Fruit fly (Drosophila melanogaster) whole organism, embryonic: Measurements from ENCODE around the gene CG4757.

Experiments used
- ATbp ChIP-seq: fragments of 200-800 bp; sonication (Bioruptor generic); optimal IDR thresholded peaks from 2 replicates; lab custom pipeline; 2017; ENCODE audit warnings: missing biosample characterization, mild to moderate bottlenecking, missing genetic modification characterization, missing genetic modification reagents
- Ada2b ChIP-seq: fragments of 200-800 bp; sonication (Bioruptor generic); IDR thresholded peaks from 2 replicates; pipeline ENCODE4 v1.3.6; 2022; ENCODE audit warnings: missing biosample characterization, missing genetic modification characterization
- CG1024 ChIP-seq: fragments of 200-800 bp; sonication (Bioruptor generic); IDR thresholded peaks from 2 replicates; pipeline ENCODE4 v1.3.6; 2022; ENCODE audit warnings: missing biosample characterization, missing genetic modification characterization
- CG11723 ChIP-seq: fragments of 200-800 bp; sonication (Bioruptor generic); optimal IDR thresholded peaks from 2 replicates; lab custom pipeline; 2017; ENCODE audit warnings: missing biosample characterization, mild to moderate bottlenecking, missing genetic modification characterization
- CG1647 ChIP-seq: fragments of 200-800 bp; sonication (Bioruptor generic); optimal IDR thresholded peaks from 3 replicates; lab custom pipeline; 2016; ENCODE audit warnings: missing biosample characterization, missing genetic modification characterization
- CG17912 ChIP-seq: fragments of 200-800 bp; sonication (Bioruptor generic); optimal IDR thresholded peaks from 2 replicates; lab custom pipeline; 2018; ENCODE audit warnings: missing biosample characterization, mild to moderate bottlenecking, missing genetic modification characterization
- CG18262 ChIP-seq: fragments of 200-800 bp; optimal IDR thresholded peaks from 3 replicates; lab custom pipeline; 2019; ENCODE audit warnings: missing biosample characterization, mild to moderate bottlenecking, missing genetic modification characterization, moderate library complexity
- CG18619 ChIP-seq: fragments of 200-800 bp; sonication (Bioruptor generic); optimal IDR thresholded peaks from 3 replicates; lab custom pipeline; 2017; ENCODE audit warnings: missing biosample characterization, mild to moderate bottlenecking, missing genetic modification characterization
- CG2712 ChIP-seq: fragments of 200-800 bp; optimal IDR thresholded peaks from 3 replicates; lab custom pipeline; 2019; ENCODE audit warnings: missing biosample characterization, mild to moderate bottlenecking, missing genetic modification characterization, moderate library complexity
- CG30020 ChIP-seq: fragments of 200-800 bp; optimal IDR thresholded peaks from 2 replicates; lab custom pipeline; 2019; ENCODE audit warnings: missing biosample characterization, mild to moderate bottlenecking, missing genetic modification characterization, moderate library complexity
- CG30431 ChIP-seq: fragments of 200-800 bp; sonication (Bioruptor generic); optimal IDR thresholded peaks from 2 replicates; lab custom pipeline; 2017; ENCODE audit warnings: missing biosample characterization, missing genetic modification characterization
- CG8765 ChIP-seq: fragments of 200-800 bp; sonication (Bioruptor generic); IDR thresholded peaks from 2 replicates; pipeline ENCODE4 v1.3.6; 2022; ENCODE audit warnings: missing biosample characterization, missing genetic modification characterization
- CG8924 ChIP-seq: fragments of 200-800 bp; optimal IDR thresholded peaks from 3 replicates; lab custom pipeline; 2019; ENCODE audit warnings: missing biosample characterization, mild to moderate bottlenecking, missing genetic modification characterization, moderate library complexity
- CG8944 ChIP-seq: fragments of 200-800 bp; sonication (Bioruptor generic); optimal IDR thresholded peaks from 3 replicates; lab custom pipeline; 2016; ENCODE audit warnings: missing biosample characterization, missing genetic modification characterization
- CG9437 ChIP-seq: fragments of 200-800 bp; sonication (Bioruptor generic); optimal IDR thresholded peaks from 2 replicates; lab custom pipeline; 2018; ENCODE audit warnings: missing biosample characterization, mild to moderate bottlenecking, missing genetic modification characterization
- Chrac-16 ChIP-seq: fragments of 200-800 bp; sonication (Bioruptor generic); optimal IDR thresholded peaks from 3 replicates; lab custom pipeline; 2016; ENCODE audit warnings: missing biosample characterization, missing genetic modification characterization
- D ChIP-seq, 2 experiments: fragments of 200-800 bp in 1 of 2; fragments of >200 bp in 1 of 2; sonication (Bioruptor generic) in 1 of 2; optimal IDR thresholded peaks; 2 replicates in 1 of 2; 3 replicates in 1 of 2; lab custom pipeline; 2017; ENCODE audit warnings: mild to moderate bottlenecking in 1 of 2, missing biosample characterization in 1 of 2, missing genetic modification characterization in 1 of 2, missing genetic modification reagents in 1 of 2
- D19A ChIP-seq: fragments of 200-800 bp; optimal IDR thresholded peaks from 3 replicates; lab custom pipeline; 2019; ENCODE audit warnings: missing biosample characterization, mild to moderate bottlenecking, missing genetic modification characterization, moderate library complexity
- Deaf1 ChIP-seq: fragments of 200-800 bp; optimal IDR thresholded peaks from 3 replicates; lab custom pipeline; 2019; ENCODE audit warnings: missing biosample characterization, mild to moderate bottlenecking, missing genetic modification characterization, moderate library complexity
- ERR ChIP-seq: fragments of 200-800 bp; sonication (Bioruptor generic); optimal IDR thresholded peaks from 2 replicates; lab custom pipeline; 2016; ENCODE audit warnings: missing biosample characterization, missing genetic modification characterization
- Fer3 ChIP-seq: fragments of 200-800 bp; sonication (Bioruptor generic); optimal IDR thresholded peaks from 2 replicates; lab custom pipeline; 2018; ENCODE audit warnings: missing biosample characterization, mild to moderate bottlenecking, missing genetic modification characterization, moderate library complexity
- HLH3B ChIP-seq: fragments of 200-800 bp; sonication (Bioruptor generic); IDR thresholded peaks from 2 replicates; pipeline ENCODE4 v1.3.6; 2022; ENCODE audit warnings: missing biosample characterization, missing genetic modification characterization
- Hey ChIP-seq: fragments of 200-800 bp; sonication (Bioruptor generic); optimal IDR thresholded peaks from 3 replicates; lab custom pipeline; 2018; ENCODE audit warnings: missing biosample characterization, mild to moderate bottlenecking, missing genetic modification characterization
- Hr51 ChIP-seq, 2 experiments: fragments of 200-800 bp; sonication (Bioruptor generic); optimal IDR thresholded peaks; 2 replicates in 1 of 2; 3 replicates in 1 of 2; lab custom pipeline; 2016 to 2018; ENCODE audit warnings: missing biosample characterization in 2 of 2, missing genetic modification characterization in 2 of 2, mild to moderate bottlenecking in 1 of 2, moderate library complexity in 1 of 2
- Kr ChIP-seq: fragments of 200-800 bp; sonication (Bioruptor generic); optimal IDR thresholded peaks from 2 replicates; lab custom pipeline; 2017; ENCODE audit warnings: missing biosample characterization, mild to moderate bottlenecking, missing genetic modification characterization
- Lpt ChIP-seq: fragments of >200 bp; optimal IDR thresholded peaks from 2 replicates; lab custom pipeline; 2018; ENCODE audit warnings: missing biosample characterization, missing genetic modification characterization
- al ChIP-seq: fragments of 200-800 bp; sonication (Bioruptor generic); IDR thresholded peaks from 2 replicates; pipeline ENCODE4 v1.3.6; 2022; ENCODE audit warnings: missing biosample characterization, missing genetic modification characterization
- ap ChIP-seq: fragments of 200-800 bp; sonication (Bioruptor generic); IDR thresholded peaks from 2 replicates; pipeline ENCODE4 v1.3.6; 2022; ENCODE audit warnings: missing biosample characterization, missing genetic modification characterization
- bab2 ChIP-seq: fragments of 200-800 bp; sonication (Bioruptor generic); optimal IDR thresholded peaks from 2 replicates; lab custom pipeline; 2016; ENCODE audit warnings: missing biosample characterization, missing genetic modification characterization
- bbx ChIP-seq: fragments of 200-800 bp; sonication (Bioruptor generic); IDR thresholded peaks from 2 replicates; pipeline ENCODE4 v1.3.6; 2022; ENCODE audit warnings: missing biosample characterization, missing genetic modification characterization; ENCODE audit not compliant: partially characterized antibody
- bsh ChIP-seq, 2 experiments: fragments of 200-800 bp; sonication (Bioruptor generic); optimal IDR thresholded peaks; 2 replicates each; lab custom pipeline; 2017 to 2018; ENCODE audit warnings: mild to moderate bottlenecking in 2 of 2, missing biosample characterization in 2 of 2, missing genetic modification characterization in 2 of 2, moderate library complexity in 1 of 2
- caup ChIP-seq: fragments of 200-800 bp; sonication (Bioruptor generic); optimal IDR thresholded peaks from 3 replicates; lab custom pipeline; 2017; ENCODE audit warnings: missing biosample characterization, mild to moderate bottlenecking, missing genetic modification characterization, moderate library complexity; ENCODE audit not compliant: severe bottlenecking
- chm ChIP-seq: fragments of 200-800 bp; sonication (Bioruptor generic); IDR thresholded peaks from 2 replicates; pipeline ENCODE4 v1.3.6; 2022; ENCODE audit warnings: missing biosample characterization, missing genetic modification characterization
- chn ChIP-seq: fragments of 200-800 bp; sonication (Bioruptor generic); optimal IDR thresholded peaks from 2 replicates; lab custom pipeline; 2016; ENCODE audit warnings: missing biosample characterization, missing genetic modification characterization
- croc ChIP-seq: fragments of 200-800 bp; sonication (Bioruptor generic); conservative IDR thresholded peaks from 3 replicates; pipeline ENCODE4 v1.3.6; 2022; ENCODE audit warnings: missing biosample characterization, missing genetic modification characterization
- crp ChIP-seq, 2 experiments: fragments of 200-800 bp; sonication (Bioruptor generic); optimal IDR thresholded peaks; 2 replicates in 1 of 2; 3 replicates in 1 of 2; lab custom pipeline; 2017; ENCODE audit warnings: missing biosample characterization in 2 of 2, missing genetic modification characterization in 2 of 2, mild to moderate bottlenecking in 1 of 2, moderate library complexity in 1 of 2
- danr ChIP-seq: fragments of 200-800 bp; sonication (Bioruptor generic); IDR thresholded peaks from 2 replicates; pipeline ENCODE4 v1.3.6; 2022; ENCODE audit warnings: missing biosample characterization, missing genetic modification characterization
- esg ChIP-seq: fragments of 200-800 bp; sonication (Bioruptor generic); conservative IDR thresholded peaks from 2 replicates; pipeline ENCODE4 v1.3.6; 2022; ENCODE audit warnings: missing biosample characterization, missing genetic modification characterization
- her ChIP-seq: fragments of 200-800 bp; sonication (Bioruptor generic); optimal IDR thresholded peaks from 2 replicates; lab custom pipeline; 2016; ENCODE audit warnings: missing biosample characterization, missing genetic modification characterization
- inv ChIP-seq: fragments of 200-800 bp; sonication (Bioruptor generic); IDR thresholded peaks from 2 replicates; pipeline ENCODE4 v1.3.6; 2022; ENCODE audit warnings: missing biosample characterization, missing genetic modification characterization; ENCODE audit not compliant: partially characterized antibody
- lilli ChIP-seq: fragments of 200-800 bp; sonication (Bioruptor generic); optimal IDR thresholded peaks from 3 replicates; lab custom pipeline; 2016; ENCODE audit warnings: missing biosample characterization, missing genetic modification characterization
- otp ChIP-seq: fragments of 200-800 bp; sonication (Bioruptor generic); IDR thresholded peaks from 3 replicates; pipeline ENCODE4, ENCODE4 v1.3.6; 2022; ENCODE audit warnings: missing biosample characterization, missing genetic modification characterization
- pfk ChIP-seq: fragments of 200-800 bp; sonication (Bioruptor generic); optimal IDR thresholded peaks from 2 replicates; lab custom pipeline; 2018; ENCODE audit warnings: missing biosample characterization, mild to moderate bottlenecking, missing genetic modification characterization, moderate library complexity
- sens ChIP-seq: fragments of 200-800 bp; sonication (Bioruptor generic); peaks from one replicate; lab custom pipeline; 2016; ENCODE audit warnings: missing biosample characterization, missing genetic modification characterization
- slbo ChIP-seq: fragments of 200-800 bp; sonication (Bioruptor generic); IDR thresholded peaks from 2 replicates; pipeline ENCODE4 v1.3.6; 2022; ENCODE audit warnings: missing biosample characterization, missing genetic modification characterization
- ttk ChIP-seq: fragments of 200-800 bp; sonication (Bioruptor generic); IDR thresholded peaks from 2 replicates; pipeline ENCODE4 v2.1.2; 2022; ENCODE audit warnings: missing biosample characterization, missing genetic modification characterization
- vfl ChIP-seq: fragments of 200-800 bp; sonication (Bioruptor generic); optimal IDR thresholded peaks from 2 replicates; lab custom pipeline; 2016; ENCODE audit warnings: missing biosample characterization, missing genetic modification characterization
- zfh1 ChIP-seq: fragments of 200-800 bp; sonication (Bioruptor generic); IDR thresholded peaks from 3 replicates; pipeline ENCODE4 v1.3.6; 2022; ENCODE audit warnings: missing biosample characterization, missing genetic modification characterization

Gene CG4757

dm6 chr3R:11211291-11212061 is 50.5 kb downstream of the CG4757 start (continued):
- TF ChIP-seq vfl (GFP tag; lab: Kevin White, UChicago) (peak; percentile 73), Hr51 (GFP tag; optimal IDR thresholded peaks at IDR 0.05; lab: Kevin White, UChicago) (peak; percentile 49 to 63), chm (peak; percentile 44; the same call in 1 of the 2 replicates), crp (GFP tag; optimal IDR thresholded peaks at IDR 0.05; lab: Kevin White, UChicago) (no peak), sens (GFP tag; lab: Kevin White, UChicago) (peak; percentile 92), CG18619 (GFP tag; lab: Kevin White, UChicago) (peak; percentile 40), CG9437 (GFP tag; lab: Kevin White, UChicago) (peak; percentile 37), CG2712 (tag; lab: Kevin White, UChicago) (peak; percentile 72), CG11723 (no peak), Hey (tag; lab: Kevin White, UChicago) (peak; percentile 69), danr (no peak), caup (GFP tag; lab: Kevin White, UChicago) (peak; percentile 56), CG8944 (peak; percentile 67), chn (GFP tag; lab: Kevin White, UChicago) (peak; percentile 57), CG30020 (tag; lab: Kevin White, UChicago) (peak; percentile 10), bsh (GFP tag; optimal IDR thresholded peaks at IDR 0.05; lab: Kevin White, UChicago) (peak in 1 of 2 experiments; percentile 69), Ada2b (GFP tag; lab: Robert Waterston, UW) (peak; percentile 73), ERR (GFP tag; lab: Kevin White, UChicago) (peak; percentile 30), CG30431 (GFP tag; lab: Kevin White, UChicago) (peak; percentile 32), CG17912 (GFP tag; lab: Kevin White, UChicago) (no peak), ap (GFP tag; lab: Robert Waterston, UW) (peak; percentile 39; the same call in 1 of the 2 replicates), Deaf1 (tag; lab: Kevin White, UChicago) (peak; percentile 35), ATbp (peak; percentile 36), otp (no peak; the same call in 2 of the 3 replicates), CG1024 (GFP tag; lab: Robert Waterston, UW) (0 out of 2 replicates have a peak, but pooled peaks have one; percentile 36), al (GFP tag; lab: Robert Waterston, UW) (peak; percentile 76), inv (GFP tag; lab: Robert Waterston, UW) (peak; percentile 32; the same call in 1 of the 2 replicates), CG1647 (GFP tag; lab: Kevin White, UChicago) (peak; percentile 80), her (peak; percentile 47), Chrac-16 (GFP tag; lab: Kevin White, UChicago) (peak; percentile 77), CG8924 (peak; percentile 46), esg (peak; percentile 52), zfh1 (GFP tag; lab: Robert Waterston, UW) (peak; percentile 82), Lpt (GFP tag; lab: Kevin White, UChicago) (no peak), pfk (GFP tag; lab: Kevin White, UChicago) (no peak), D19A (tag; lab: Kevin White, UChicago) (peak; percentile 55), bbx (GFP tag; lab: Robert Waterston, UW) (0 out of 2 replicates have a peak, but pooled peaks have one; percentile 31), bab2 (GFP tag; lab: Kevin White, UChicago) (peak; percentile 68), slbo (GFP tag; lab: Robert Waterston, UW) (peak; percentile 90), D (optimal IDR thresholded peaks at IDR 0.05; lab: Kevin White, UChicago) (no peak), D (GFP tag; optimal IDR thresholded peaks at IDR 0.05; lab: Kevin White, UChicago) (peak; percentile 25), Fer3 (tag; lab: Kevin White, UChicago) (peak; percentile 82), Kr (GFP tag; lab: Kevin White, UChicago) (no peak), lilli (GFP tag; lab: Kevin White, UChicago) (peak; percentile 90), croc (peak; percentile 17; the same call in 1 of the 3 replicates), ttk (peak; percentile 65), HLH3B (GFP tag; lab: Robert Waterston, UW) (peak; percentile 74), CG18262 (tag; lab: Kevin White, UChicago) (peak; percentile 61), CG8765 (GFP tag; lab: Robert Waterston, UW) (peak; percentile 8; the same call in 1 of the 2 replicates)
